Fruit fly (Drosophila melanogaster) whole organism, embryonic: Measurements from ENCODE around the gene CG10638.

ENCODE experiments used
- Antp ChIP-seq: fragments of 200-800 bp; sonication (Bioruptor generic); optimal IDR thresholded peaks from 3 replicates; lab custom pipeline; 2016; ENCODE audit warnings: missing biosample characterization, missing genetic modification characterization
- Bgb ChIP-seq: fragments of 200-800 bp; sonication (Bioruptor generic); IDR thresholded peaks from 2 replicates; pipeline ENCODE4 v1.3.6; 2022; ENCODE audit warnings: missing biosample characterization, missing genetic modification characterization; ENCODE audit not compliant: partially characterized antibody
- CG10321 ChIP-seq: fragments of 200-800 bp; sonication (Bioruptor generic); IDR thresholded peaks from 2 replicates; pipeline ENCODE4 v1.3.6; 2022; ENCODE audit warnings: missing biosample characterization, missing genetic modification characterization
- CG11093 ChIP-seq: fragments of 200-800 bp; sonication (Bioruptor generic); IDR thresholded peaks from 3 replicates; pipeline ENCODE4 v1.3.6; 2022; ENCODE audit warnings: missing biosample characterization, missing genetic modification characterization
- CG11247 ChIP-seq: fragments of 200-800 bp; sonication (Bioruptor generic); IDR thresholded peaks from 2 replicates; pipeline ENCODE4 v1.3.6; 2022; ENCODE audit warnings: missing biosample characterization, missing genetic modification characterization
- CG11456 ChIP-seq: fragments of 200-800 bp; sonication (Bioruptor generic); IDR thresholded peaks from 3 replicates; pipeline ENCODE4 v1.3.6; 2022; ENCODE audit warnings: missing biosample characterization, missing genetic modification characterization
- CG11504 ChIP-seq: fragments of 200-800 bp; sonication (Bioruptor generic); optimal IDR thresholded peaks from 3 replicates; lab custom pipeline; 2019; ENCODE audit warnings: missing biosample characterization, mild to moderate bottlenecking, missing genetic modification characterization, moderate library complexity
- CG12299 ChIP-seq: fragments of 200-800 bp; sonication (Bioruptor generic); optimal IDR thresholded peaks from 2 replicates; lab custom pipeline; 2018; ENCODE audit warnings: missing biosample characterization, mild to moderate bottlenecking, missing genetic modification characterization
- CG12659 ChIP-seq: fragments of 200-800 bp; sonication (Bioruptor generic); optimal IDR thresholded peaks from 3 replicates; lab custom pipeline; 2017; ENCODE audit warnings: mild to moderate bottlenecking, missing biosample characterization, missing genetic modification reagents, missing genetic modification characterization
- CG13296 ChIP-seq: fragments of 200-800 bp; sonication (Bioruptor generic); optimal IDR thresholded peaks from 3 replicates; lab custom pipeline; 2018; ENCODE audit warnings: missing biosample characterization, mild to moderate bottlenecking, missing genetic modification characterization
- CG13775 ChIP-seq: fragments of 200-800 bp; sonication (Bioruptor generic); optimal IDR thresholded peaks from 3 replicates; lab custom pipeline; 2017; ENCODE audit warnings: missing biosample characterization, mild to moderate bottlenecking, missing genetic modification characterization
- CG2712 ChIP-seq: fragments of 200-800 bp; optimal IDR thresholded peaks from 3 replicates; lab custom pipeline; 2019; ENCODE audit warnings: missing biosample characterization, mild to moderate bottlenecking, missing genetic modification characterization, moderate library complexity
- CG2889 ChIP-seq: fragments of 200-800 bp; sonication (Bioruptor generic); IDR thresholded peaks from 3 replicates; pipeline ENCODE4 v1.3.6; 2022; ENCODE audit warnings: missing biosample characterization, missing genetic modification characterization
- CG30020 ChIP-seq: fragments of 200-800 bp; optimal IDR thresholded peaks from 2 replicates; lab custom pipeline; 2019; ENCODE audit warnings: missing biosample characterization, mild to moderate bottlenecking, missing genetic modification characterization, moderate library complexity
- CG3281 ChIP-seq: fragments of 200-800 bp; sonication (Bioruptor generic); optimal IDR thresholded peaks from 3 replicates; lab custom pipeline; 2017; ENCODE audit warnings: missing biosample characterization, mild to moderate bottlenecking, missing genetic modification characterization
- CG3726 ChIP-seq: fragments of 200-800 bp; sonication (Bioruptor generic); IDR thresholded peaks from 3 replicates; pipeline ENCODE4, ENCODE4 v1.3.6; 2022; ENCODE audit warnings: missing biosample characterization, missing genetic modification characterization
- CG3838 ChIP-seq: fragments of 200-800 bp; sonication (Bioruptor generic); optimal IDR thresholded peaks from 3 replicates; lab custom pipeline; 2016; ENCODE audit warnings: missing biosample characterization, missing genetic modification characterization
- CG4328 ChIP-seq: fragments of 200-800 bp; sonication (Bioruptor generic); optimal IDR thresholded peaks from 3 replicates; lab custom pipeline; 2017; ENCODE audit warnings: missing biosample characterization, missing genetic modification reagents, missing genetic modification characterization
- CG6175 ChIP-seq: fragments of 200-800 bp; sonication (Bioruptor generic); IDR thresholded peaks from 3 replicates; pipeline ENCODE4 v1.3.6; 2022; ENCODE audit warnings: missing biosample characterization, missing genetic modification characterization
- CG6272 ChIP-seq: fragments of 200-800 bp; sonication (Bioruptor generic); IDR thresholded peaks from 2 replicates; pipeline ENCODE4 v1.3.6; 2022; ENCODE audit warnings: missing biosample characterization, missing genetic modification characterization
- CG7839 ChIP-seq: fragments of 200-800 bp; sonication (Bioruptor generic); optimal IDR thresholded peaks from 3 replicates; lab custom pipeline; 2018; ENCODE audit warnings: missing biosample characterization, mild to moderate bottlenecking, missing genetic modification characterization, moderate library complexity
- CG9727 ChIP-seq: fragments of 200-800 bp; sonication (Bioruptor generic); optimal IDR thresholded peaks from 3 replicates; lab custom pipeline; 2017; ENCODE audit warnings: missing biosample characterization, mild to moderate bottlenecking, missing genetic modification characterization
- CkIIα-i1 ChIP-seq: fragments of 200-800 bp; sonication (Bioruptor generic); IDR thresholded peaks from 2 replicates; pipeline ENCODE4 v1.3.6; 2022; ENCODE audit warnings: missing biosample characterization, missing genetic modification characterization
- Doc2 ChIP-seq: fragments of 200-800 bp; sonication (Bioruptor generic); IDR thresholded peaks from 2 replicates; pipeline ENCODE4 v1.3.6; 2022; ENCODE audit warnings: missing biosample characterization, missing genetic modification characterization
- Fer2 ChIP-seq: fragments of 200-800 bp; sonication (Bioruptor generic); optimal IDR thresholded peaks from 2 replicates; lab custom pipeline; 2018; ENCODE audit warnings: missing biosample characterization, mild to moderate bottlenecking, missing genetic modification characterization, moderate library complexity
- HmgZ ChIP-seq: fragments of 200-800 bp; sonication (Bioruptor generic); optimal IDR thresholded peaks from 2 replicates; lab custom pipeline; 2018; ENCODE audit warnings: missing biosample characterization, mild to moderate bottlenecking, missing genetic modification characterization
- NFAT ChIP-seq: fragments of 200-800 bp; sonication (Bioruptor generic); IDR thresholded peaks from 2 replicates; pipeline ENCODE4 v1.3.6; 2022; ENCODE audit warnings: missing biosample characterization, missing genetic modification characterization
- Six4 ChIP-seq: fragments of 200-800 bp; sonication (Bioruptor generic); optimal IDR thresholded peaks from 2 replicates; lab custom pipeline; 2016; ENCODE audit warnings: missing biosample characterization, missing genetic modification characterization
- Sry-β ChIP-seq: fragments of 200-800 bp; sonication (Bioruptor generic); optimal IDR thresholded peaks from 2 replicates; lab custom pipeline; 2018; ENCODE audit warnings: missing biosample characterization, mild to moderate bottlenecking, missing genetic modification characterization, moderate library complexity
- Stat92E ChIP-seq, 3 experiments: fragments of >200 bp in 2 of 3; fragments of 200-800 bp in 1 of 3; sonication (Bioruptor generic) in 1 of 3; optimal IDR thresholded peaks; 2 replicates each; lab custom pipeline; 2017 to 2019; ENCODE audit warnings: missing biosample characterization in 3 of 3, missing genetic modification characterization in 3 of 3, mild to moderate bottlenecking in 1 of 3, moderate library complexity in 1 of 3
- TFAM ChIP-seq: fragments of 200-800 bp; sonication (Bioruptor generic); optimal IDR thresholded peaks from 2 replicates; lab custom pipeline; 2017; ENCODE audit warnings: missing biosample characterization, missing genetic modification characterization, inconsistent platforms
- ap ChIP-seq: fragments of 200-800 bp; sonication (Bioruptor generic); IDR thresholded peaks from 2 replicates; pipeline ENCODE4 v1.3.6; 2022; ENCODE audit warnings: missing biosample characterization, missing genetic modification characterization
- ara ChIP-seq: fragments of 200-800 bp; sonication (Bioruptor generic); IDR thresholded peaks from 2 replicates; pipeline ENCODE4 v1.3.6; 2022; ENCODE audit warnings: missing biosample characterization, missing genetic modification characterization
- bbx ChIP-seq: fragments of 200-800 bp; sonication (Bioruptor generic); IDR thresholded peaks from 2 replicates; pipeline ENCODE4 v1.3.6; 2022; ENCODE audit warnings: missing biosample characterization, missing genetic modification characterization; ENCODE audit not compliant: partially characterized antibody
- bowl ChIP-seq: fragments of 200-800 bp; sonication (Bioruptor generic); IDR thresholded peaks from 2 replicates; pipeline ENCODE4 v1.3.6; 2022; ENCODE audit warnings: missing biosample characterization, missing genetic modification characterization
- cato ChIP-seq: fragments of 200-800 bp; sonication (Bioruptor generic); optimal IDR thresholded peaks from 2 replicates; lab custom pipeline; 2016; ENCODE audit warnings: missing biosample characterization, missing genetic modification characterization, borderline replicate concordance
- danr ChIP-seq: fragments of 200-800 bp; sonication (Bioruptor generic); IDR thresholded peaks from 2 replicates; pipeline ENCODE4 v1.3.6; 2022; ENCODE audit warnings: missing biosample characterization, missing genetic modification characterization
- disco-r ChIP-seq: fragments of 200-800 bp; sonication (Bioruptor generic); optimal IDR thresholded peaks from 2 replicates; lab custom pipeline; 2016; ENCODE audit warnings: missing biosample characterization, missing genetic modification characterization
- exex ChIP-seq: fragments of 200-800 bp; sonication (Bioruptor generic); optimal IDR thresholded peaks from 4 replicates; lab custom pipeline; 2018; ENCODE audit warnings: missing biosample characterization, mild to moderate bottlenecking, missing genetic modification characterization, moderate library complexity
- fd64A ChIP-seq: fragments of 200-800 bp; sonication (Bioruptor generic); optimal IDR thresholded peaks from 3 replicates; lab custom pipeline; 2018; ENCODE audit warnings: missing biosample characterization, mild to moderate bottlenecking, missing genetic modification characterization
- inv ChIP-seq: fragments of 200-800 bp; sonication (Bioruptor generic); IDR thresholded peaks from 2 replicates; pipeline ENCODE4 v1.3.6; 2022; ENCODE audit warnings: missing biosample characterization, missing genetic modification characterization; ENCODE audit not compliant: partially characterized antibody
- jumu ChIP-seq: fragments of 200-800 bp; sonication (Bioruptor generic); optimal IDR thresholded peaks from 3 replicates; lab custom pipeline; 2016; ENCODE audit warnings: missing biosample characterization, missing genetic modification characterization
- mld ChIP-seq: fragments of 200-800 bp; sonication (Bioruptor generic); IDR thresholded peaks from 3 replicates; pipeline ENCODE4 v1.3.6; 2022; ENCODE audit warnings: missing biosample characterization, missing genetic modification characterization; ENCODE audit not compliant: partially characterized antibody
- pho ChIP-seq: fragments of 200-800 bp; sonication (Bioruptor generic); optimal IDR thresholded peaks from 2 replicates; lab custom pipeline; 2016; ENCODE audit warnings: missing biosample characterization, missing genetic modification characterization
- slp2 ChIP-seq: fragments of 200-800 bp; sonication (Bioruptor generic); optimal IDR thresholded peaks from 2 replicates; lab custom pipeline; 2016; ENCODE audit warnings: missing biosample characterization, missing genetic modification characterization
- stc ChIP-seq: fragments of 200-800 bp; sonication (Bioruptor generic); IDR thresholded peaks from 2 replicates; pipeline ENCODE4 v1.3.6; 2022; ENCODE audit warnings: missing biosample characterization, missing genetic modification characterization
- stwl ChIP-seq: fragments of 200-800 bp; sonication (Bioruptor generic); optimal IDR thresholded peaks from 3 replicates; lab custom pipeline; 2018; ENCODE audit warnings: missing biosample characterization, mild to moderate bottlenecking, missing genetic modification characterization, moderate library complexity
- tio ChIP-seq: fragments of 200-800 bp; sonication (Bioruptor generic); optimal IDR thresholded peaks from 2 replicates; lab custom pipeline; 2017; ENCODE audit warnings: missing biosample characterization, missing genetic modification characterization, inconsistent platforms
- z ChIP-seq: fragments of 200-800 bp; sonication (Bioruptor generic); IDR thresholded peaks from 3 replicates; pipeline ENCODE4 v1.3.6; 2022; ENCODE audit warnings: missing biosample characterization, missing genetic modification characterization

CG10638 gene

DNA sequence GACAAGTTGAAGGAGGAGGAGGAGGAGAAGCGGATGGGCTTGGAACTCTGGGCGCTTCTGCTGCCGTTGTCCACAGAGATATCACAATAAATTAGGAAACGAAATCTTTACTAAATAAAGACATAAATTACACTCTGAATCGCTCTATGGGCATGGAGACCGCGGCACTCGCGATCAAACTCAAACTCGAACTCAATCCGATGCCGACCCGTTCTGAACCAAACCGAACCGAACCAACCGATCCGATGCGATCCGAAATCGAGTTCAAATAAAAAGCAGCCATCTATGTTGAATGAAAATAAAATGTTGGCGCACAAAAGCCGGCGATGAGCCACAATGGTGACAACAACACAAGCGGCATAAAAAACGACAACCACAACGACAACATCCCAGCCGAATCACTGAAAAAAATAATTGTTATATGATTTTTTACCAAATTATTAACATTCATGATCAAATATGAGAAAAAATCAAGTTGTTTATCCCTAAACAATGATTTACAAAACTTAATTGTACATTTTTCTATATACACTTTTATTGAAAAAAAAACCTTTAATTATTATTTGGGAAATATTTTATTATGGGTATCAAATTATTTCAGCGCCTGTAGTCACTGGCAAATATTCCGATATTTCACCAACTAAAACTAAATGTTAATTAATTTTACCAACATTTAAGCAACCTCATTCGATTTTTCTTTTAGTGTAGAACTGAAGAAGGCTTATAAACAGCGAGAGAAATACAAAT is 44.0 kb downstream of the CG10638 start (continued):
- no peak for TF ChIP-seq Fer2 (tag; lab: Kevin White, UChicago)
- no peak for TF ChIP-seq CG10321
- peak; percentile 94 for TF ChIP-seq CG2712
- TF ChIP-seq Stat92E (GFP tag; optimal IDR thresholded peaks at IDR 0.05; lab: Kevin White, UChicago) = peak in 1 of 3 experiments; percentile 85
- TF ChIP-seq bowl (GFP tag; lab: Robert Waterston, UW) = no peak
- peak; percentile 48; the same call in 1 of the 3 replicates for TF ChIP-seq CG11093 (GFP tag; lab: Robert Waterston, UW)
- peak; percentile 93 for TF ChIP-seq CG9727 (GFP tag; lab: Kevin White, UChicago)
- peak; percentile 62; the same call in 1 of the 3 replicates for TF ChIP-seq z (GFP tag; lab: Robert Waterston, UW)
- TF ChIP-seq pho (GFP tag; lab: Kevin White, UChicago) = no peak
- TF ChIP-seq CG2889 (GFP tag; lab: Robert Waterston, UW) = no peak
- TF ChIP-seq TFAM = no peak
- TF ChIP-seq CG3838 (GFP tag; lab: Kevin White, UChicago) = peak; percentile 49
- no peak for TF ChIP-seq bbx (GFP tag; lab: Robert Waterston, UW)
- TF ChIP-seq jumu (GFP tag; lab: Kevin White, UChicago) = no peak
- TF ChIP-seq CkIIα-i1 (GFP tag; lab: Robert Waterston, UW) = no peak
- no peak for TF ChIP-seq inv (GFP tag; lab: Robert Waterston, UW)
- TF ChIP-seq CG30020 (tag; lab: Kevin White, UChicago) = peak; percentile 65
- peak; percentile 64 for TF ChIP-seq cato (GFP tag; lab: Kevin White, UChicago)
- peak; percentile 59; the same call in 1 of the 2 replicates for TF ChIP-seq ara (GFP tag; lab: Robert Waterston, UW)
- no peak for TF ChIP-seq stwl (tag; lab: Kevin White, UChicago)
- peak; percentile 49 for TF ChIP-seq CG13296 (GFP tag; lab: Kevin White, UChicago)
- no peak for TF ChIP-seq CG6272 (GFP tag; lab: Robert Waterston, UW)
- no peak for TF ChIP-seq mld (GFP tag; lab: Robert Waterston, UW)
- TF ChIP-seq Six4 (GFP tag; lab: Kevin White, UChicago) = peak; percentile 88
- TF ChIP-seq HmgZ (tag; lab: Kevin White, UChicago) = peak; percentile 5
- TF ChIP-seq CG3726 = no peak; the same call in 2 of the 3 replicates
- no peak for TF ChIP-seq Doc2 (GFP tag; lab: Robert Waterston, UW)
- TF ChIP-seq fd64A = no peak
- no peak for TF ChIP-seq Bgb (GFP tag; lab: Robert Waterston, UW)
- peak; percentile 85 for TF ChIP-seq tio (GFP tag; lab: Kevin White, UChicago)
- TF ChIP-seq ap (GFP tag; lab: Robert Waterston, UW) = peak; percentile 44; the same call in 1 of the 2 replicates
- no peak for TF ChIP-seq Antp (GFP tag; lab: Kevin White, UChicago)
- TF ChIP-seq Sry-β (GFP tag; lab: Kevin White, UChicago) = peak; percentile 49
- TF ChIP-seq danr = peak; percentile 63
- no peak for TF ChIP-seq NFAT (GFP tag; lab: Robert Waterston, UW)
- peak; percentile 81 for TF ChIP-seq CG13775 (GFP tag; lab: Kevin White, UChicago)
- TF ChIP-seq CG4328 (GFP tag; lab: Kevin White, UChicago) = peak; percentile 62
- peak; percentile 72 for TF ChIP-seq CG12659 (GFP tag; lab: Kevin White, UChicago)
- peak; percentile 88 for TF ChIP-seq CG7839
- TF ChIP-seq CG3281 = no peak
- TF ChIP-seq CG6175 (GFP tag; lab: Robert Waterston, UW) = no peak
- TF ChIP-seq disco-r (GFP tag; lab: Kevin White, UChicago) = peak; percentile 21
- no peak for TF ChIP-seq CG11456 (GFP tag; lab: Robert Waterston, UW)
- no peak for TF ChIP-seq exex (tag; lab: Kevin White, UChicago)
- no peak for TF ChIP-seq CG11247
- peak; percentile 21 for TF ChIP-seq CG12299 (tag; lab: Kevin White, UChicago)
- TF ChIP-seq stc = no peak
- TF ChIP-seq slp2 (GFP tag; lab: Kevin White, UChicago) = peak; percentile 16
- peak; percentile 92 for TF ChIP-seq CG11504
